Worm (Caenorhabditis elegans) whole organism, late embryonic: ENCODE results near the gene Y82E9BR.20.

Experiments used
- dve-1 ChIP-seq: sonication (generic microtip); optimal IDR thresholded peaks from 2 replicates; lab custom pipeline; 2017; ENCODE audit warnings: antibody characterized with exemption, mild to moderate bottlenecking, missing genetic modification characterization, missing compliant biosample characterization
- fax-1 ChIP-seq: sonication (generic microtip); optimal IDR thresholded peaks from 2 replicates; lab custom pipeline; 2016; ENCODE audit warnings: missing genotype, missing genetic modification characterization, missing compliant biosample characterization
- pax-1 ChIP-seq: fragments of 150-350 bp; optimal IDR thresholded peaks from 2 replicates; lab custom pipeline; 2014; ENCODE audit warnings: missing biosample characterization, missing genetic modification characterization

DNA sequence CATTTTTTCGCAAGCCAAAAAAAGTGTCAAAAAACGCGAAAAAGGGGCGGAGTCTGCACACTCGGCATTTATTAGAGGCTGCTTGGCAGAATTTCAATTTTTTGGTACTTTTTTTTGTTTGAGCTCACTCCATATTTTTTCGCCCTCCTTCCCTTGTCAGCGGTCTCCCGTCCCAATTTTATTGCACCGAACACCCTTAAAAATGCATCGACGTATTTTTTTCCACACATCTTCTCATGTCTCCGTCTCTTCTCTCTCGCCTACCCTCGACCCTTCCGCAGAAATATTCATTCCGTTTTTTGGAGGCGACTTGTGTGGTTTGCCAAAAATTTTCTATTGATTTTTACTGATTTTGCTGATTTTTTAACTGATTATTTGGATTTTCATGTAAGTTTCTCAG is 47.7 kb upstream of the Y82E9BR.20 start, which contains the start of gene Y82E9BL.18:
- TF ChIP-seq fax-1 (tag; lab: Kevin White, UChicago) (no peak), dve-1 (no peak), pax-1 (tag; lab: Kevin White, UChicago) (no peak)
